Fruit fly (Drosophila melanogaster) whole organism, embryonic: ENCODE measurements around the gene Dsp1.

Experiments
- CG11247 ChIP-seq: fragments of 200-800 bp; sonication (Bioruptor generic); IDR thresholded peaks from 2 replicates; pipeline ENCODE4 v1.3.6; 2022; ENCODE audit warnings: missing biosample characterization, missing genetic modification characterization
- CG11723 ChIP-seq: fragments of 200-800 bp; sonication (Bioruptor generic); optimal IDR thresholded peaks from 2 replicates; lab custom pipeline; 2017; ENCODE audit warnings: missing biosample characterization, mild to moderate bottlenecking, missing genetic modification characterization
- PHDP ChIP-seq: fragments of 200-800 bp; sonication (Bioruptor generic); optimal IDR thresholded peaks from 3 replicates; lab custom pipeline; 2018; ENCODE audit warnings: missing biosample characterization, mild to moderate bottlenecking, missing genetic modification characterization, moderate library complexity

DNA sequence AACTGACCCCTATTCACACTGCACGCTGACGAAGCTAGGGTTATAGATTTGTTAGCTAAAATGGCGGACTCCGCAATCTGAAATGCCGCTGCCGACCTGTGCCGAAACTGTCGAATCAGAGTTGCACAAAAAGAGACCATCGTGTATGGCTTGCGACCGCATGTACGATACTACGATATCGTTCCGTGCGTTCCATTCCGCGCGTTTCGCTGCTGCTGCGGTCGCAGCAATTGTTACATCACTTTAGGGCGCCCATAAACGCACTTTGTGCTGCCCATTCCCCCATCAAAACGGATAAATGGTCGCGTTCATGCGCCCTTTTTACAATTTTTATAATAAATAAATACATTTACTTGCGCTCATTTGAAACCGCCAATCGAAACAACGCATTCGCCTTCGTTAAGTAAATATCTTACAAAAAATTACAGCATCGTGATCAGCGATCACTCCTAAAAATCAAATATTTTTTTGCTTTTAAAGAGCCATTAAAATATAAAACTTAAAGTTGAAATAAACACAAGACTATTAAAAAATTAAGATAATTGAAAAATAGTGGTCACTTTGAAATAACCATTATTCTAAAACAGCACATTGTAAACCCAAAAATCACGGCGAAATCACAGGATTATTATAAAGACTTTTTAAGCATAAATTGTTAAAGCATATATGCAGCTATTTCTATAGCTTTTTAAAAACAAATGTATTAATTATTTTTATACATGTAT is 13.1 kb upstream of the Dsp1 start, which contains the start of gene Cyp1:
- TF ChIP-seq PHDP (tag; lab: Kevin White, UChicago), result peak; percentile 4
- TF ChIP-seq CG11247 (GFP tag; lab: Robert Waterston, UW), result peak; percentile 51
- peak; percentile 51 for TF ChIP-seq CG11723
